Worm (Caenorhabditis elegans) whole organism, L4/young adult: ENCODE measurements around the gene inx-10.
A peak's percentile ranks its signal among the peaks of the same experiment; 100 is the strongest.

Experiments used
- W03F9.2 ChIP-seq: fragments of 150-350 bp; optimal IDR thresholded peaks from 2 replicates; lab custom pipeline; 2014; ENCODE audit warnings: missing biosample characterization, missing genetic modification characterization
- dao-5 ChIP-seq: sonication (generic microtip); optimal IDR thresholded peaks from 2 replicates; lab custom pipeline; 2016; ENCODE audit warnings: missing genotype, missing genetic modification characterization, moderate library complexity, missing compliant biosample characterization
- him-1 ChIP-seq: sonication (generic microtip); optimal IDR thresholded peaks from 2 replicates; lab custom pipeline; 2016; ENCODE audit warnings: missing genotype, missing genetic modification reagents, missing genetic modification characterization, missing compliant biosample characterization

inx-10 gene

ce11 chrV:9183718-9184441 lies 23.4 kb downstream of the inx-10 start:
- no peak for TF ChIP-seq him-1
- no peak for TF ChIP-seq dao-5
- no peak for TF ChIP-seq W03F9.2 (tag; lab: Kevin White, UChicago)

ce11 chrV:9181669-9182250 lies 25.5 kb downstream of the inx-10 start, which contains the start of gene ptr-1:
TSS of gene ptr-1 (minus strand) at chrV:9181719.
- no peak for TF ChIP-seq him-1
- no peak for TF ChIP-seq dao-5
- no peak for TF ChIP-seq W03F9.2 (tag; lab: Kevin White, UChicago)

ce11 chrV:9175218-9175837 lies 31.9 kb downstream of the inx-10 start, which contains the start of gene spas-1:
TSS of gene spas-1 (plus strand) at chrV:9175789.
- TF ChIP-seq W03F9.2 (tag; lab: Kevin White, UChicago): peak; percentile 92
- no peak for TF ChIP-seq him-1
- TF ChIP-seq dao-5: no peak

ce11 chrV:9173789-9174188 lies 33.5 kb downstream of the inx-10 start, which contains the start of gene pqn-16:
TSS of gene pqn-16 (plus strand) at chrV:9174089.
- TF ChIP-seq dao-5 (no peak), him-1 (no peak), W03F9.2 (tag; lab: Kevin White, UChicago) (no peak)

- no peak for TF ChIP-seq dao-5
- TF ChIP-seq W03F9.2 (tag; lab: Kevin White, UChicago): no peak
- TF ChIP-seq him-1: no peak
These were observed 34.3 kb downstream of the inx-10 start, which contains the start of gene gad-3 for ce11 chrV:9172989-9173388. TSS of gene gad-3 (minus strand) at chrV:9173005.

ce11 chrV:9168089-9168488 lies 39.2 kb downstream of the inx-10 start, which contains the start of gene B0222.11:
TSS of gene B0222.11 (minus strand) at chrV:9168189.
- TF ChIP-seq him-1 (no peak), W03F9.2 (tag; lab: Kevin White, UChicago) (no peak), dao-5 (no peak)

ce11 chrV:9166306-9166705 lies 41.0 kb downstream of the inx-10 start:
- TF ChIP-seq W03F9.2 (tag; lab: Kevin White, UChicago) (no peak), him-1 (no peak), dao-5 (no peak)

ce11 chrV:9165073-9165699 lies 42.1 kb downstream of the inx-10 start, which contains the start of gene col-10:
TSS of gene col-10 (minus strand) at chrV:9165307.
- TF ChIP-seq W03F9.2 (tag; lab: Kevin White, UChicago) (no peak), him-1 (no peak), dao-5 (no peak)

- no peak for TF ChIP-seq dao-5
- TF ChIP-seq W03F9.2 (tag; lab: Kevin White, UChicago): no peak
- no peak for TF ChIP-seq him-1
These were observed 43.4 kb downstream of the inx-10 start for ce11 chrV:9163897-9164296.

ce11 chrV:9162955-9163468 lies 44.3 kb downstream of the inx-10 start, which contains the start of gene col-145:
TSS of gene col-145 (minus strand) at chrV:9163005.
- TF ChIP-seq dao-5: no peak
- TF ChIP-seq W03F9.2 (tag; lab: Kevin White, UChicago): no peak
- no peak for TF ChIP-seq him-1

ce11 chrV:9162118-9162729 lies 45.1 kb downstream of the inx-10 start:
- no peak for TF ChIP-seq dao-5
- TF ChIP-seq him-1: no peak
- no peak for TF ChIP-seq W03F9.2 (tag; lab: Kevin White, UChicago)

- TF ChIP-seq W03F9.2 (tag; lab: Kevin White, UChicago) (no peak), him-1 (no peak), dao-5 (no peak)
These were observed 46.9 kb downstream of the inx-10 start, which contains the start of gene col-144 for ce11 chrV:9160224-9160886. TSS of gene col-144 (minus strand) at chrV:9160642.

ce11 chrV:9157597-9157996 lies 49.7 kb downstream of the inx-10 start:
- no peak for TF ChIP-seq dao-5
- TF ChIP-seq him-1: no peak
- no peak for TF ChIP-seq W03F9.2 (tag; lab: Kevin White, UChicago)
